Worm (Caenorhabditis elegans): ENCODE results near the gene ttbk-6.

DNA sequence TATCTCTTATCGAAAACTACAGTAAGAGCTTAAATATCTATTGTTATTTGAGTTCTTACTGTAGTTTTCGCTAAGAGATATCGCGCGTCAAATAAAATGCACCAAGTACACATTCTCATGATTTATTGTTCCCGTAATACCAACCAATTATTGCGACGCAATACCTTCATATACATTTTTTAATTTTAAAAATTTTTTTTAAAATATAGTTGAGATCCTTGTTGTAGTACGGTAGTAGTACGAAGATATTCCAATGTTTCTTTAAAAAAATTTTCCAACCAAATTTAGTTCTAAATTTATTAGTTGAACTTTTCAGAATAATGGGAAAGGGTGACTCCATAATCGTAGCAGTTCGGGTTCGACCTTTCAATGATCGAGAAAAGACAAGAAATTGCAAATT, 43.9 kb upstream of the ttbk-6 start, which contains the start of gene klp-6:
- TF ChIP-seq pqm-1 (tag; optimal IDR thresholded peaks at IDR 0.05), result no peak
- TF ChIP-seq fax-1 (tag; optimal IDR thresholded peaks at IDR 0.05), result no peak
- TF ChIP-seq ceh-9 (tag; optimal IDR thresholded peaks at IDR 0.05), result no peak
- TF ChIP-seq pha-4 (tag; optimal IDR thresholded peaks at IDR 0.05), result no peak
- no peak for TF ChIP-seq K02D7.2 (tag; optimal IDR thresholded peaks at IDR 0.05)
- TF ChIP-seq pag-3 (tag; optimal IDR thresholded peaks at IDR 0.05; ENCODE audit: borderline replicate concordance), result no peak
- TF ChIP-seq pat-9 (tag; optimal IDR thresholded peaks at IDR 0.05), result no peak
- TF ChIP-seq sdc-2 (tag; optimal IDR thresholded peaks at IDR 0.05), result no peak
- TF ChIP-seq eyg-1 (tag; optimal IDR thresholded peaks at IDR 0.05), result no peak
- TF ChIP-seq unc-3 (GFP tag; conservative IDR thresholded peaks at IDR 0.05), result no peak
- no peak for TF ChIP-seq unc-3 (tag; optimal IDR thresholded peaks at IDR 0.05)
- no peak for TF ChIP-seq fkh-10 (GFP tag; optimal IDR thresholded peaks at IDR 0.05)
- no peak for TF ChIP-seq nhr-11 (tag; optimal IDR thresholded peaks at IDR 0.05)
- TF ChIP-seq odd-2 (tag; optimal IDR thresholded peaks at IDR 0.05), result no peak
- TF ChIP-seq che-1 (tag; optimal IDR thresholded peaks at IDR 0.05), result no peak
